Worm (Caenorhabditis elegans) whole organism, late embryonic: Measurements from ENCODE around the gene F31E3.12.

ENCODE experiments used
- C08G9.2 ChIP-seq: sonication (generic microtip); optimal IDR thresholded peaks from 2 replicates; lab custom pipeline; 2016; ENCODE audit warnings: mild to moderate bottlenecking, missing genetic modification characterization, moderate library complexity, missing compliant biosample characterization
- F13H6.1 ChIP-seq: sonication (generic microtip); optimal IDR thresholded peaks from 2 replicates; lab custom pipeline; 2016; ENCODE audit warnings: missing genetic modification characterization, missing compliant biosample characterization
- K02D7.2 ChIP-seq: sonication (generic microtip); optimal IDR thresholded peaks from 2 replicates; lab custom pipeline; 2017; ENCODE audit warnings: mild to moderate bottlenecking, missing genetic modification characterization, missing compliant biosample characterization
- K09A11.1 ChIP-seq: sonication (generic microtip); optimal IDR thresholded peaks from 2 replicates; lab custom pipeline; 2017; ENCODE audit warnings: antibody characterized with exemption, mild to moderate bottlenecking, missing genetic modification characterization, missing compliant biosample characterization; ENCODE audit not compliant: insufficient read depth
- Y22D7AL.16 ChIP-seq: sonication (generic microtip); optimal IDR thresholded peaks from 2 replicates; lab custom pipeline; 2016; ENCODE audit warnings: missing genetic modification characterization, missing compliant biosample characterization
- ahr-1 ChIP-seq: sonication (generic microtip); optimal IDR thresholded peaks from 2 replicates; lab custom pipeline; 2016; ENCODE audit warnings: missing genetic modification characterization, missing compliant biosample characterization
- ceh-14 ChIP-seq: sonication (generic microtip); optimal IDR thresholded peaks from 2 replicates; lab custom pipeline; 2016; ENCODE audit warnings: missing genotype, missing genetic modification characterization, missing compliant biosample characterization
- ceh-19 ChIP-seq: fragments of 200-800 bp; sonication (Bioruptor generic); optimal IDR thresholded peaks from 2 replicates; lab custom pipeline; 2018; ENCODE audit warnings: mild to moderate bottlenecking, missing genetic modification characterization, missing compliant biosample characterization
- ceh-2 ChIP-seq: sonication (generic microtip); optimal IDR thresholded peaks from 2 replicates; lab custom pipeline; 2016; ENCODE audit warnings: missing genotype, missing genetic modification characterization, missing compliant biosample characterization
- ceh-30 ChIP-seq: fragments of 150-350 bp; optimal IDR thresholded peaks from 2 replicates; lab custom pipeline; 2014; ENCODE audit warnings: missing biosample characterization, missing genetic modification characterization
- ceh-34 ChIP-seq: sonication (generic microtip); optimal IDR thresholded peaks from 2 replicates; lab custom pipeline; 2016; ENCODE audit warnings: mild to moderate bottlenecking, missing genetic modification characterization, missing compliant biosample characterization
- ceh-45 ChIP-seq: fragments of 200-800 bp; sonication (Bioruptor generic); IDR thresholded peaks from 2 replicates; pipeline ENCODE4 v1.3.6; 2022; ENCODE audit warnings: missing genetic modification reagents, missing genetic modification characterization, missing compliant biosample characterization
- ceh-48 ChIP-seq: sonication (generic microtip); optimal IDR thresholded peaks from 2 replicates; lab custom pipeline; 2016; ENCODE audit warnings: missing genetic modification characterization, inconsistent platforms, missing compliant biosample characterization
- dve-1 ChIP-seq: sonication (generic microtip); optimal IDR thresholded peaks from 2 replicates; lab custom pipeline; 2017; ENCODE audit warnings: antibody characterized with exemption, mild to moderate bottlenecking, missing genetic modification characterization, missing compliant biosample characterization
- elt-2 ChIP-seq: sonication (generic microtip); optimal IDR thresholded peaks from 2 replicates; lab custom pipeline; 2016; ENCODE audit warnings: missing genetic modification reagents, missing genetic modification characterization, missing compliant biosample characterization
- eyg-1 ChIP-seq: sonication (generic microtip); optimal IDR thresholded peaks from 2 replicates; lab custom pipeline; 2016; ENCODE audit warnings: missing genotype, missing genetic modification characterization, missing compliant biosample characterization
- fax-1 ChIP-seq: sonication (generic microtip); optimal IDR thresholded peaks from 2 replicates; lab custom pipeline; 2016; ENCODE audit warnings: missing genotype, missing genetic modification characterization, missing compliant biosample characterization
- fkh-10 ChIP-seq: fragments of 150-350 bp; optimal IDR thresholded peaks from 2 replicates; lab custom pipeline; 2014; ENCODE audit warnings: missing biosample characterization, missing genetic modification reagents, missing genetic modification characterization
- gmeb-2 ChIP-seq: sonication (generic microtip); optimal IDR thresholded peaks from 2 replicates; lab custom pipeline; 2016; ENCODE audit warnings: missing genetic modification characterization, inconsistent platforms, missing compliant biosample characterization
- hlh-15 ChIP-seq: sonication (generic microtip); optimal IDR thresholded peaks from 2 replicates; lab custom pipeline; 2016; ENCODE audit warnings: missing genetic modification characterization, missing compliant biosample characterization
- hlh-30 ChIP-seq: sonication (generic microtip); optimal IDR thresholded peaks from 2 replicates; lab custom pipeline; 2017; ENCODE audit warnings: antibody characterized with exemption, missing genetic modification characterization, missing compliant biosample characterization; ENCODE audit not compliant: insufficient read depth
- hlh-8 ChIP-seq: sonication (generic microtip); optimal IDR thresholded peaks from 2 replicates; lab custom pipeline; 2016; ENCODE audit warnings: missing genotype, missing genetic modification characterization, missing compliant biosample characterization
- lin-11 ChIP-seq: fragments of 200-800 bp; sonication (Bioruptor generic); optimal IDR thresholded peaks from 2 replicates; lab custom pipeline; 2018; ENCODE audit warnings: mild to moderate bottlenecking, missing genetic modification characterization, missing compliant biosample characterization
- madf-2 ChIP-seq: sonication (generic microtip); optimal IDR thresholded peaks from 2 replicates; lab custom pipeline; 2017; ENCODE audit warnings: missing genetic modification characterization, missing compliant biosample characterization
- mec-3 ChIP-seq: sonication (generic microtip); optimal IDR thresholded peaks from 2 replicates; lab custom pipeline; 2016; ENCODE audit warnings: borderline replicate concordance, missing genetic modification characterization, missing compliant biosample characterization
- pag-3 ChIP-seq: sonication (generic microtip); optimal IDR thresholded peaks from 2 replicates; lab custom pipeline; 2016; ENCODE audit warnings: missing compliant biosample characterization, missing genetic modification characterization, borderline replicate concordance
- pat-9 ChIP-seq: fragments of 200-800 bp; sonication (Bioruptor generic); optimal IDR thresholded peaks from 2 replicates; lab custom pipeline; 2018; ENCODE audit warnings: mild to moderate bottlenecking, missing genetic modification characterization, moderate library complexity, missing compliant biosample characterization
- pax-1 ChIP-seq: fragments of 150-350 bp; optimal IDR thresholded peaks from 2 replicates; lab custom pipeline; 2014; ENCODE audit warnings: missing biosample characterization, missing genetic modification characterization
- pha-2 ChIP-seq: sonication (generic microtip); optimal IDR thresholded peaks from 2 replicates; lab custom pipeline; 2017; ENCODE audit warnings: mild to moderate bottlenecking, missing genetic modification characterization, missing compliant biosample characterization
- pha-4 ChIP-seq: fragments of 150-350 bp; optimal IDR thresholded peaks from 2 replicates; lab custom pipeline; 2018; ENCODE audit warnings: missing biosample characterization, missing genetic modification reagents, missing genetic modification characterization
- pqm-1 ChIP-seq: sonication (generic microtip); optimal IDR thresholded peaks from 2 replicates; lab custom pipeline; 2016; ENCODE audit warnings: missing genetic modification characterization, missing compliant biosample characterization
- pros-1 ChIP-seq: fragments of 150-350 bp; optimal IDR thresholded peaks from 2 replicates; lab custom pipeline; 2014; ENCODE audit warnings: missing biosample characterization, missing genetic modification reagents, missing genetic modification characterization
- ref-2 ChIP-seq: sonication (generic microtip); optimal IDR thresholded peaks from 2 replicates; lab custom pipeline; 2016; ENCODE audit warnings: missing genetic modification characterization, missing compliant biosample characterization
- rnt-1 ChIP-seq: sonication (generic microtip); optimal IDR thresholded peaks from 2 replicates; lab custom pipeline; 2016; ENCODE audit warnings: missing genetic modification characterization, missing compliant biosample characterization
- sox-2 ChIP-seq: fragments of 200-800 bp; sonication (Bioruptor generic); IDR thresholded peaks from 2 replicates; pipeline ENCODE4 v1.3.6; 2022; ENCODE audit warnings: missing genetic modification reagents, missing genetic modification characterization, missing compliant biosample characterization
- sox-4 ChIP-seq: sonication (generic microtip); optimal IDR thresholded peaks from 2 replicates; lab custom pipeline; 2017; ENCODE audit warnings: mild to moderate bottlenecking, missing genetic modification characterization, inconsistent platforms, missing compliant biosample characterization
- tbx-7 ChIP-seq: sonication (generic microtip); optimal IDR thresholded peaks from 2 replicates; lab custom pipeline; 2016; ENCODE audit warnings: missing genotype, missing genetic modification characterization, missing compliant biosample characterization
- unc-3 ChIP-seq, 2 experiments: fragments of 200-800 bp in 1 of 2; sonication (Bioruptor generic) in 1 of 2; sonication (generic microtip) in 1 of 2; conservative IDR thresholded peaks in 1 of 2; optimal IDR thresholded peaks in 1 of 2; 2 replicates each; pipeline versions ENCODE4 v1.3.6 to Lab custom; 2016 to 2022; ENCODE audit warnings: missing compliant biosample characterization in 2 of 2, missing genetic modification characterization in 2 of 2, missing genetic modification reagents in 1 of 2
- unc-86 ChIP-seq: sonication (generic microtip); optimal IDR thresholded peaks from 2 replicates; lab custom pipeline; 2016; ENCODE audit warnings: missing genetic modification characterization, missing compliant biosample characterization
- ztf-16 ChIP-seq: sonication (generic microtip); optimal IDR thresholded peaks from 2 replicates; lab custom pipeline; 2017; ENCODE audit warnings: missing genetic modification characterization, missing compliant biosample characterization

The F31E3.12 gene

DNA sequence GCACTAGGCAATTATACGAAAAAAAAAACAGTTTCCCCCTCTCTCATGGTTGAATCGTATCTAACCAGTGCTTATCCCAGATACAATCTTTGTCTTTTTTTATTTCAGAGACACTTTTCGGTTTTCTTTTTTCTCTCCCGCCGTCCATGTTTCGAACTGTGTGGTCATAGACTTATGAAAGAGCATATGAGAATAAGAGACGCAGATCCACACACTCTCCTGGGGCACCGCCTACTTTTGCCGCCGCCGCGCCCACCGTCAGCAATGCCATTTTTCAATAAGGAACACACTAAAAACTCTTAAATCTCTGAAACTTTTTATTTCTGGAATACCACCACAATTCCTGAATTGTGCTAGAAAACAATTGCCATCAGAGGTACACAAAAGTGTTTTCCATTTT is 20.7 kb downstream of the F31E3.12 start, which contains the start of gene prk-1:
TSS of gene prk-1 (plus strand) at position 269 of the 400 bp plus-strand sequence.
- TF ChIP-seq K09A11.1 (tag; lab: Kevin White, UChicago) (no peak), pros-1 (tag; lab: Kevin White, UChicago) (no peak), ref-2 (no peak), ceh-48 (tag; lab: Kevin White, UChicago) (no peak), pha-4 (no peak), hlh-30 (tag; lab: Kevin White, UChicago) (no peak), ceh-30 (tag; lab: Kevin White, UChicago) (no peak)

ce11 chrIII:6991465-6991864 is 22.3 kb downstream of the F31E3.12 start:
- TF ChIP-seq lin-11 (no peak), ztf-16 (no peak), fkh-10 (no peak), rnt-1 (tag; lab: Kevin White, UChicago) (no peak), elt-2 (peak; percentile 30)
- TF ChIP-seq, all 69 proteins: peak for 1

ce11 chrIII:6992496-6992895 is 23.3 kb downstream of the F31E3.12 start:
- TF ChIP-seq ztf-16 (no peak), pat-9 (tag; lab: Kevin White, UChicago) (no peak), unc-86 (no peak), rnt-1 (tag; lab: Kevin White, UChicago) (no peak), ceh-14 (tag; lab: Kevin White, UChicago) (no peak), K02D7.2 (tag; lab: Kevin White, UChicago) (no peak), sox-2 (GFP tag; lab: Robert Waterston, UW) (no peak), fax-1 (tag; lab: Kevin White, UChicago) (no peak), sox-4 (tag; lab: Kevin White, UChicago) (no peak)

ce11 chrIII:6993179-6993578 is 24.0 kb downstream of the F31E3.12 start:
- no peak for TF ChIP-seq pha-4
- no peak for TF ChIP-seq ceh-2 (tag; lab: Kevin White, UChicago)
- TF ChIP-seq ceh-34 = no peak
- no peak for TF ChIP-seq rnt-1 (tag; lab: Kevin White, UChicago)
- no peak for TF ChIP-seq ceh-14 (tag; lab: Kevin White, UChicago)
- no peak for TF ChIP-seq C08G9.2 (tag; lab: Kevin White, UChicago)
- no peak for TF ChIP-seq F13H6.1 (tag; lab: Kevin White, UChicago)
- TF ChIP-seq Y22D7AL.16 (tag; lab: Kevin White, UChicago) = no peak
- TF ChIP-seq madf-2 = no peak
- no peak for TF ChIP-seq dve-1 (tag; lab: Kevin White, UChicago)
- no peak for TF ChIP-seq pha-2 (tag; lab: Kevin White, UChicago)
- TF ChIP-seq pqm-1 = no peak
- no peak for TF ChIP-seq pax-1 (tag; lab: Kevin White, UChicago)
- TF ChIP-seq gmeb-2 (tag; lab: Kevin White, UChicago) = no peak
- TF ChIP-seq sox-2 (GFP tag; lab: Robert Waterston, UW) = no peak
- no peak for TF ChIP-seq elt-2

DNA sequence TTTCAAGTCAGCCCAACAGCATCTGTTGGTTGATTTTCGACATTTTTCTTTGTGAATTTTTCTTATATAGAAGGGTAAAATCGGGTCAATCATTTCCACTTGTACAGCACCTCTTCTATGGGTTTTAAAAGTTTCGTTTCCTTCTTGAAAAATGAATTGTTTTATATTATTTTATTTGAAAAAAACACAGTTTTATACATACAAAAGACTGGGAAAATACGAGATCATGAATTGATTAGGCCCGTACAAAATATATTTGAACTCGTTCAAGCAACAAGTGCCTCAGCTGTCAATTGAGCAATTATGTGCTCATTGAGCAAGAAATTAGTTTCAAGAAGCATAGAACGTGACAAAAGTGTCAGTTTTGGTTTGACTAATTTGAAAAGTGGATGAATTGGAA is 33.0 kb downstream of the F31E3.12 start:
- no peak for TF ChIP-seq rnt-1 (tag; lab: Kevin White, UChicago)
- no peak for TF ChIP-seq tbx-7 (tag; lab: Kevin White, UChicago)
- no peak for TF ChIP-seq K09A11.1 (tag; lab: Kevin White, UChicago)
- no peak for TF ChIP-seq hlh-15 (tag; lab: Kevin White, UChicago)
- no peak for TF ChIP-seq ceh-14 (tag; lab: Kevin White, UChicago)
- TF ChIP-seq Y22D7AL.16 (tag; lab: Kevin White, UChicago) = no peak

ce11 chrIII:7005350-7005749 is 36.2 kb downstream of the F31E3.12 start, which contains the start of gene C06E8.5:
C06E8.5 (minus strand) TSS chrIII:7005450.
- TF ChIP-seq ahr-1 (no peak), ceh-2 (tag; lab: Kevin White, UChicago) (no peak), pag-3 (tag; lab: Kevin White, UChicago) (no peak), hlh-8 (tag; lab: Kevin White, UChicago) (no peak), K02D7.2 (tag; lab: Kevin White, UChicago) (no peak), ceh-30 (tag; lab: Kevin White, UChicago) (no peak), pha-4 (no peak), pqm-1 (no peak), ceh-45 (GFP tag; lab: Robert Waterston, UW) (no peak), fax-1 (tag; lab: Kevin White, UChicago) (no peak), ceh-19 (GFP tag; lab: Kevin White, UChicago) (no peak), mec-3 (tag; lab: Kevin White, UChicago) (no peak), sox-4 (tag; lab: Kevin White, UChicago) (no peak), unc-3 (GFP tag; conservative IDR thresholded peaks at IDR 0.05; lab: Robert Waterston, UW) (no peak), unc-3 (tag; optimal IDR thresholded peaks at IDR 0.05; lab: Kevin White, UChicago) (no peak), ztf-16 (no peak), eyg-1 (tag; lab: Kevin White, UChicago) (no peak), K09A11.1 (tag; lab: Kevin White, UChicago) (no peak), ceh-14 (tag; lab: Kevin White, UChicago) (no peak)
